Worm (Caenorhabditis elegans) whole organism, late embryonic: ENCODE results near the gene clec-6.

Experiments used
- elt-2 ChIP-seq: sonication (generic microtip); optimal IDR thresholded peaks from 2 replicates; lab custom pipeline; 2016; ENCODE audit warnings: missing genetic modification reagents, missing genetic modification characterization, missing compliant biosample characterization
- hlh-15 ChIP-seq: sonication (generic microtip); optimal IDR thresholded peaks from 2 replicates; lab custom pipeline; 2016; ENCODE audit warnings: missing genetic modification characterization, missing compliant biosample characterization
- hlh-8 ChIP-seq: sonication (generic microtip); optimal IDR thresholded peaks from 2 replicates; lab custom pipeline; 2016; ENCODE audit warnings: missing genotype, missing genetic modification characterization, missing compliant biosample characterization
- nhr-11 ChIP-seq: fragments of 150-350 bp; optimal IDR thresholded peaks from 2 replicates; lab custom pipeline; 2014; ENCODE audit warnings: missing biosample characterization, missing genetic modification characterization
- pag-3 ChIP-seq: sonication (generic microtip); optimal IDR thresholded peaks from 2 replicates; lab custom pipeline; 2016; ENCODE audit warnings: missing compliant biosample characterization, missing genetic modification characterization, borderline replicate concordance
- pha-4 ChIP-seq: fragments of 150-350 bp; optimal IDR thresholded peaks from 2 replicates; lab custom pipeline; 2018; ENCODE audit warnings: missing biosample characterization, missing genetic modification reagents, missing genetic modification characterization
- tbx-7 ChIP-seq: sonication (generic microtip); optimal IDR thresholded peaks from 2 replicates; lab custom pipeline; 2016; ENCODE audit warnings: missing genotype, missing genetic modification characterization, missing compliant biosample characterization
- unc-55 ChIP-seq: sonication (generic microtip); optimal IDR thresholded peaks from 2 replicates; lab custom pipeline; 2017; ENCODE audit warnings: missing biosample characterization, missing genetic modification reagents, missing genetic modification characterization
- ztf-16 ChIP-seq: sonication (generic microtip); optimal IDR thresholded peaks from 2 replicates; lab custom pipeline; 2017; ENCODE audit warnings: missing genetic modification characterization, missing compliant biosample characterization

DNA sequence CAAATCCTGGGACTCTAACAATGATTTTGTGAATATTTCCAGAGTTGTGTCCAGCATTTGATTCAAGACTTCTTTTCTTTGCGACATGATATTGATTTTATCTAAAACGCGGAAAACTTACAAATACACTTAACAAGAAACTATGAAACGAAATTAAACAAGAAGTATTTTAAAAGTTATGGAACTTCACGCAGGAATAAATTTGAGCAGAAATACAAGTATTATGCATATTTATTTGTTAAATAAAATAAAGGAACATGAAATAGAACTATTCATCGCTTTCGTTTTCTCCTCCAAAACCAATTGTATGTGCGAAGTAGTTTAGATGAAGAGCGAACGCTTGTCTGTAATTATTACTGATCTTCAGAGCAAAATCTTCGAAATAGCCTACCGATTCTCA, 16.5 kb upstream of the clec-6 start, which contains the start of gene kbp-2:
- TF ChIP-seq unc-55 (GFP tag; lab: Kevin White, UChicago) (no peak), pha-4 (no peak), tbx-7 (tag; lab: Kevin White, UChicago) (no peak), hlh-15 (tag; lab: Kevin White, UChicago) (no peak), hlh-8 (tag; lab: Kevin White, UChicago) (no peak), pag-3 (no peak), nhr-11 (tag; lab: Kevin White, UChicago) (no peak), ztf-16 (tag; lab: Kevin White, UChicago) (no peak), elt-2 (tag; lab: Kevin White, UChicago) (no peak)
